Fruit fly (Drosophila melanogaster) whole organism, embryonic: Measurements from ENCODE around the gene fit.
A peak's percentile ranks its signal among the peaks of the same experiment; 100 is the strongest.

Experiments
- Bgb ChIP-seq: fragments of 200-800 bp; sonication (Bioruptor generic); IDR thresholded peaks from 2 replicates; pipeline ENCODE4 v1.3.6; 2022; ENCODE audit warnings: missing biosample characterization, missing genetic modification characterization; ENCODE audit not compliant: partially characterized antibody
- Bteb2 ChIP-seq: fragments of 200-800 bp; sonication (Bioruptor generic); optimal IDR thresholded peaks from 2 replicates; lab custom pipeline; 2016; ENCODE audit warnings: missing biosample characterization, missing genetic modification characterization
- CG10431 ChIP-seq: fragments of 200-800 bp; sonication (Bioruptor generic); optimal IDR thresholded peaks from 3 replicates; lab custom pipeline; 2018; ENCODE audit warnings: missing biosample characterization, mild to moderate bottlenecking, missing genetic modification characterization
- CG10565 ChIP-seq: fragments of 200-800 bp; sonication (Bioruptor generic); optimal IDR thresholded peaks from 3 replicates; lab custom pipeline; 2016; ENCODE audit warnings: missing biosample characterization, mild to moderate bottlenecking, missing genetic modification characterization
- CG11696 ChIP-seq: fragments of 200-800 bp; sonication (Bioruptor generic); IDR thresholded peaks from 2 replicates; pipeline ENCODE4 v1.3.6; 2022; ENCODE audit warnings: missing biosample characterization, missing genetic modification characterization
- CG12219 ChIP-seq: fragments of 200-800 bp; sonication (Bioruptor generic); optimal IDR thresholded peaks from 3 replicates; lab custom pipeline; 2018; ENCODE audit warnings: missing biosample characterization, mild to moderate bottlenecking, missing genetic modification characterization
- CG14441 ChIP-seq: fragments of 200-800 bp; sonication (Bioruptor generic); IDR thresholded peaks from 2 replicates; pipeline ENCODE4 v1.3.6; 2022; ENCODE audit warnings: missing biosample characterization, missing genetic modification characterization
- CG14965 ChIP-seq: fragments of 200-800 bp; sonication (Bioruptor generic); optimal IDR thresholded peaks from 2 replicates; lab custom pipeline; 2016; ENCODE audit warnings: missing biosample characterization, missing genetic modification characterization, borderline replicate concordance
- CG18476 ChIP-seq: fragments of 200-800 bp; sonication (Bioruptor generic); optimal IDR thresholded peaks from 2 replicates; lab custom pipeline; 2016; ENCODE audit warnings: missing biosample characterization, mild to moderate bottlenecking, missing genetic modification characterization
- CG2116 ChIP-seq: fragments of 200-800 bp; sonication (Bioruptor generic); optimal IDR thresholded peaks from 3 replicates; lab custom pipeline; 2018; ENCODE audit warnings: missing biosample characterization, mild to moderate bottlenecking, missing genetic modification characterization
- CG42726 ChIP-seq: fragments of 200-800 bp; sonication (Bioruptor generic); IDR thresholded peaks from 2 replicates; pipeline ENCODE4 v1.3.6; 2022; ENCODE audit warnings: missing biosample characterization, missing genetic modification characterization; ENCODE audit not compliant: partially characterized antibody
- CG4854 ChIP-seq: fragments of 200-800 bp; sonication (Bioruptor generic); optimal IDR thresholded peaks from 2 replicates; lab custom pipeline; 2016; ENCODE audit warnings: missing biosample characterization, missing genetic modification characterization, inconsistent platforms
- CG5953 ChIP-seq: fragments of 200-800 bp; sonication (Bioruptor generic); IDR thresholded peaks from 2 replicates; pipeline ENCODE4 v1.3.6; 2022; ENCODE audit warnings: missing biosample characterization, missing genetic modification characterization
- CG6254 ChIP-seq: fragments of 200-800 bp; sonication (Bioruptor generic); optimal IDR thresholded peaks from 3 replicates; lab custom pipeline; 2017; ENCODE audit warnings: mild to moderate bottlenecking, missing biosample characterization, missing genetic modification reagents, missing genetic modification characterization
- CG6683 ChIP-seq: fragments of 200-800 bp; sonication (Bioruptor generic); optimal IDR thresholded peaks from 2 replicates; lab custom pipeline; 2017; ENCODE audit warnings: missing biosample characterization, mild to moderate bottlenecking, missing genetic modification characterization, missing genetic modification reagents
- CG7839 ChIP-seq: fragments of 200-800 bp; sonication (Bioruptor generic); optimal IDR thresholded peaks from 3 replicates; lab custom pipeline; 2018; ENCODE audit warnings: missing biosample characterization, mild to moderate bottlenecking, missing genetic modification characterization, moderate library complexity
- Dp ChIP-seq: fragments of 200-800 bp; sonication (Bioruptor generic); optimal IDR thresholded peaks from 2 replicates; lab custom pipeline; 2018; ENCODE audit warnings: missing biosample characterization, mild to moderate bottlenecking, missing genetic modification characterization, moderate library complexity
- Ets97D ChIP-seq: fragments of 200-800 bp; sonication (Bioruptor generic); optimal IDR thresholded peaks from 3 replicates; lab custom pipeline; 2016; ENCODE audit warnings: missing biosample characterization, missing genetic modification characterization
- HLH54F ChIP-seq: fragments of 200-800 bp; sonication (Bioruptor generic); optimal IDR thresholded peaks from 3 replicates; lab custom pipeline; 2016; ENCODE audit warnings: missing biosample characterization, missing genetic modification characterization
- Hey ChIP-seq: fragments of 200-800 bp; sonication (Bioruptor generic); optimal IDR thresholded peaks from 3 replicates; lab custom pipeline; 2018; ENCODE audit warnings: missing biosample characterization, mild to moderate bottlenecking, missing genetic modification characterization
- Hr51 ChIP-seq, 2 experiments: fragments of 200-800 bp; sonication (Bioruptor generic); optimal IDR thresholded peaks; 2 replicates in 1 of 2; 3 replicates in 1 of 2; lab custom pipeline; 2016 to 2018; ENCODE audit warnings: missing biosample characterization in 2 of 2, missing genetic modification characterization in 2 of 2, mild to moderate bottlenecking in 1 of 2, moderate library complexity in 1 of 2
- Oaz ChIP-seq: fragments of 200-800 bp; sonication (Bioruptor generic); IDR thresholded peaks from 2 replicates; pipeline ENCODE4 v1.3.6; 2022; ENCODE audit warnings: missing biosample characterization, missing genetic modification characterization
- Rx ChIP-seq: fragments of 200-800 bp; sonication (Bioruptor generic); IDR thresholded peaks from 2 replicates; pipeline ENCODE4 v1.3.6; 2022; ENCODE audit warnings: missing biosample characterization, missing genetic modification characterization
- Ssrp ChIP-seq: fragments of 200-800 bp; sonication (Bioruptor generic); optimal IDR thresholded peaks from 2 replicates; lab custom pipeline; 2018; ENCODE audit warnings: missing biosample characterization, mild to moderate bottlenecking, missing genetic modification characterization, moderate library complexity
- ap ChIP-seq: fragments of 200-800 bp; sonication (Bioruptor generic); IDR thresholded peaks from 2 replicates; pipeline ENCODE4 v1.3.6; 2022; ENCODE audit warnings: missing biosample characterization, missing genetic modification characterization
- ara ChIP-seq: fragments of 200-800 bp; sonication (Bioruptor generic); IDR thresholded peaks from 2 replicates; pipeline ENCODE4 v1.3.6; 2022; ENCODE audit warnings: missing biosample characterization, missing genetic modification characterization
- az2 ChIP-seq: fragments of 200-800 bp; sonication (Bioruptor generic); optimal IDR thresholded peaks from 3 replicates; lab custom pipeline; 2016; ENCODE audit warnings: missing biosample characterization, missing genetic modification characterization
- bbx ChIP-seq: fragments of 200-800 bp; sonication (Bioruptor generic); IDR thresholded peaks from 2 replicates; pipeline ENCODE4 v1.3.6; 2022; ENCODE audit warnings: missing biosample characterization, missing genetic modification characterization; ENCODE audit not compliant: partially characterized antibody
- cato ChIP-seq: fragments of 200-800 bp; sonication (Bioruptor generic); optimal IDR thresholded peaks from 2 replicates; lab custom pipeline; 2016; ENCODE audit warnings: missing biosample characterization, missing genetic modification characterization, borderline replicate concordance
- chif ChIP-seq, 2 experiments: fragments of 200-800 bp; sonication (Bioruptor generic); optimal IDR thresholded peaks; 3 replicates each; lab custom pipeline; 2016; ENCODE audit warnings: missing biosample characterization in 2 of 2, missing genetic modification characterization in 2 of 2
- cwo ChIP-seq: fragments of 200-800 bp; sonication (Bioruptor generic); optimal IDR thresholded peaks from 3 replicates; lab custom pipeline; 2017; ENCODE audit warnings: missing biosample characterization, missing genetic modification characterization, mild to moderate bottlenecking, moderate library complexity, missing genetic modification reagents
- dati ChIP-seq: fragments of 200-800 bp; sonication (Bioruptor generic); IDR thresholded peaks from 2 replicates; pipeline ENCODE4 v1.3.6; 2022; ENCODE audit warnings: missing biosample characterization, missing genetic modification characterization
- ems ChIP-seq: fragments of 200-800 bp; sonication (Bioruptor generic); optimal IDR thresholded peaks from 3 replicates; lab custom pipeline; 2016; ENCODE audit warnings: missing biosample characterization, missing genetic modification characterization
- gce ChIP-seq: fragments of 200-800 bp; sonication (Bioruptor generic); IDR thresholded peaks from 3 replicates; pipeline ENCODE4 v1.3.6; 2022; ENCODE audit warnings: missing biosample characterization, missing genetic modification characterization
- gro ChIP-seq: fragments of 200-800 bp; sonication (Bioruptor generic); optimal IDR thresholded peaks from 2 replicates; lab custom pipeline; 2016; ENCODE audit warnings: missing biosample characterization, missing genetic modification characterization
- knrl ChIP-seq: fragments of 200-800 bp; sonication (Bioruptor generic); IDR thresholded peaks from 3 replicates; pipeline ENCODE4 v1.3.6; 2022; ENCODE audit warnings: missing biosample characterization, missing genetic modification characterization; ENCODE audit not compliant: partially characterized antibody
- lola ChIP-seq, 3 experiments: fragments of >200 bp in 2 of 3; fragments of 200-800 bp in 1 of 3; sonication (Bioruptor generic) in 1 of 3; optimal IDR thresholded peaks; 2 replicates each; lab custom pipeline; 2017 to 2019; ENCODE audit warnings: missing biosample characterization in 3 of 3, missing genetic modification characterization in 3 of 3, mild to moderate bottlenecking in 1 of 3, moderate library complexity in 1 of 3
- onecut ChIP-seq: fragments of 200-800 bp; sonication (Bioruptor generic); IDR thresholded peaks from 2 replicates; pipeline ENCODE4 v1.3.6; 2022; ENCODE audit warnings: missing biosample characterization, missing genetic modification characterization
- pan ChIP-seq, 4 experiments: fragments of >200 bp in 3 of 4; fragments of 200-800 bp in 1 of 4; sonication (Bioruptor generic) in 1 of 4; optimal IDR thresholded peaks in 3 of 4; IDR thresholded peaks in 1 of 4; 2 replicates each; pipeline versions ENCODE4 v1.3.6 to Lab custom; 2017 to 2022; ENCODE audit warnings: missing biosample characterization in 2 of 4, missing genetic modification characterization in 2 of 4, mixed read lengths in 1 of 4
- psq ChIP-seq: fragments of 200-800 bp; sonication (Bioruptor generic); optimal IDR thresholded peaks from 2 replicates; lab custom pipeline; 2017; ENCODE audit warnings: missing biosample characterization, missing genetic modification characterization
- sens ChIP-seq: fragments of 200-800 bp; sonication (Bioruptor generic); peaks from one replicate; lab custom pipeline; 2016; ENCODE audit warnings: missing biosample characterization, missing genetic modification characterization
- sim ChIP-seq: fragments of 200-800 bp; sonication (Bioruptor generic); IDR thresholded peaks from 2 replicates; pipeline ENCODE4 v1.3.6; 2022; ENCODE audit warnings: missing biosample characterization, missing genetic modification characterization
- slbo ChIP-seq: fragments of 200-800 bp; sonication (Bioruptor generic); IDR thresholded peaks from 2 replicates; pipeline ENCODE4 v1.3.6; 2022; ENCODE audit warnings: missing biosample characterization, missing genetic modification characterization
- sug ChIP-seq: fragments of 200-800 bp; optimal IDR thresholded peaks from 2 replicates; lab custom pipeline; 2019; ENCODE audit warnings: missing biosample characterization, mild to moderate bottlenecking, missing genetic modification characterization, moderate library complexity
- tup ChIP-seq: fragments of 200-800 bp; sonication (Bioruptor generic); optimal IDR thresholded peaks from 2 replicates; lab custom pipeline; 2016; ENCODE audit warnings: missing biosample characterization, mild to moderate bottlenecking, missing genetic modification characterization, moderate library complexity
- wdn ChIP-seq: fragments of 200-800 bp; sonication (Bioruptor generic); IDR thresholded peaks from 2 replicates; pipeline ENCODE4 v1.3.6; 2022; ENCODE audit warnings: missing biosample characterization, missing genetic modification characterization
- wor ChIP-seq: fragments of 200-800 bp; sonication (Bioruptor generic); IDR thresholded peaks from 2 replicates; pipeline ENCODE4 v1.3.6; 2022; ENCODE audit warnings: missing biosample characterization, missing genetic modification characterization
- zfh1 ChIP-seq: fragments of 200-800 bp; sonication (Bioruptor generic); IDR thresholded peaks from 3 replicates; pipeline ENCODE4 v1.3.6; 2022; ENCODE audit warnings: missing biosample characterization, missing genetic modification characterization

Gene fit

DNA sequence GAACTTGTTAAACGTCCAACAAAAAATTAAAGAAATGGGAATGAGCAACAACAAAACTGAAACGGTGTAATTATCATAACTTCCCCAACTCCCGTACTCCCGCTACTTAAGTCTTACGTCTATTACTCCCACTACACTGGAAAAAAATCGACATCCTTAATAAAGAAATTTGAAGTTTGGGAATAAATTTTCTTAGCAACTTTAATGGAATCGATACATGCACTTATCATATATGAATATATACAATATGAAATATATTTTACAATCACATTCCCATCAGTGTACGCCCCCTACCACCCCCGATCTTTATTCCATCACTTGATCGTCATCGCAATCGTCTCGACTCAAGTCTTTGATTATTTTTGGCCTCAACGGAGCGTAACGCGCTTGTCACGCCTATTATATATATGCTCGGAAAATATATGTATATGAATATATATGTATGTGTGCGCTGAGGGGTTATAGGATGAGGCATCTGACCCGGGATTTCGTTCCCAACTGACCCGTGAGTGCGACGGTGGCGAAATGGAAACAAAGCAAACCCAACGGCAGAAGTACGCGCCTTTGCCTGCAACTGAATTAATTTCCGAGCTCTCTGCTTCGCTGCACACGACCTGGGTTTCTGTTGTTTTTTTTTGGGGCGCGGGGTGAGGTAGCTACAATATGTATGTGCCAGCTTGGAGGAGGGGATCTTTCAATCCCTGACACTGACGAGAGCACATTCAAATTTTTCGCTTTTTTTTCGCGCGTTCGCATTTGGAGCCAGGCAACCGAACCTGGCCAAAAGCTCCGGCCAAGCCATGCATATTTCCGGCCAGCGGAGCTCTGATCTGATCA, 49.8 kb downstream of the fit start (continued):
- no peak for TF ChIP-seq gce (GFP tag; lab: Robert Waterston, UW)
- TF ChIP-seq cwo (GFP tag; lab: Kevin White, UChicago), result no peak
- no peak for TF ChIP-seq sens (GFP tag; lab: Kevin White, UChicago)
- TF ChIP-seq tup (GFP tag; lab: Kevin White, UChicago), result no peak
- no peak for TF ChIP-seq CG2116 (GFP tag; lab: Kevin White, UChicago)
- no peak for TF ChIP-seq sim (GFP tag; lab: Robert Waterston, UW)
- no peak for TF ChIP-seq Ets97D (GFP tag; lab: Kevin White, UChicago)
- no peak for TF ChIP-seq dati (GFP tag; lab: Robert Waterston, UW)
- no peak for TF ChIP-seq gro
- TF ChIP-seq Hr51 (GFP tag; optimal IDR thresholded peaks at IDR 0.05; lab: Kevin White, UChicago), result peak in 1 of 2 experiments; percentile 42
- TF ChIP-seq Oaz (GFP tag; lab: Robert Waterston, UW), result no peak
- TF ChIP-seq az2 (GFP tag; lab: Kevin White, UChicago), result peak; percentile 56
- TF ChIP-seq ap, result no peak
- no peak for TF ChIP-seq slbo
- no peak for TF ChIP-seq CG11696 (GFP tag; lab: Robert Waterston, UW)
- TF ChIP-seq CG18476 (GFP tag; lab: Kevin White, UChicago), result no peak
- no peak for TF ChIP-seq wdn (GFP tag; lab: Robert Waterston, UW)
- TF ChIP-seq sug (tag; lab: Kevin White, UChicago), result no peak
- TF ChIP-seq CG42726 (GFP tag; lab: Robert Waterston, UW), result no peak
- TF ChIP-seq CG5953 (GFP tag; lab: Robert Waterston, UW), result no peak
- no peak for TF ChIP-seq CG6254 (GFP tag; lab: Kevin White, UChicago)
- no peak for TF ChIP-seq CG4854
- TF ChIP-seq ems (GFP tag; lab: Kevin White, UChicago), result no peak
- peak in 1 of 3 experiments; percentile 77 for TF ChIP-seq lola (GFP tag; optimal IDR thresholded peaks at IDR 0.05; lab: Kevin White, UChicago)
- no peak for TF ChIP-seq CG10431 (GFP tag; lab: Kevin White, UChicago)
- 0 out of 2 replicates have a peak, but pooled peaks have one; percentile 16 for TF ChIP-seq Rx (GFP tag; lab: Robert Waterston, UW)
- TF ChIP-seq onecut (GFP tag; lab: Robert Waterston, UW), result 0 out of 2 replicates have a peak, but pooled peaks have one; percentile 4
- TF ChIP-seq psq (GFP tag; lab: Kevin White, UChicago), result no peak
- TF ChIP-seq wor (GFP tag; lab: Robert Waterston, UW), result no peak
- TF ChIP-seq CG10565, result no peak
- no peak for TF ChIP-seq cato (GFP tag; lab: Kevin White, UChicago)
- TF ChIP-seq Hey (tag; lab: Kevin White, UChicago), result no peak
- TF ChIP-seq Dp (GFP tag; lab: Kevin White, UChicago), result no peak
- TF ChIP-seq Ssrp, result peak; percentile 55
- TF ChIP-seq Bteb2 (GFP tag; lab: Kevin White, UChicago), result no peak
- peak; percentile 45 for TF ChIP-seq CG7839 (tag; lab: Kevin White, UChicago)
- TF ChIP-seq ara (GFP tag; lab: Robert Waterston, UW), result no peak
- TF ChIP-seq zfh1 (GFP tag; lab: Robert Waterston, UW), result peak; percentile 60; the same call in 2 of the 3 replicates
- TF ChIP-seq pan (optimal IDR thresholded peaks at IDR 0.05; lab: Kevin White, UChicago), result no peak
- TF ChIP-seq pan (GFP tag; optimal IDR thresholded peaks at IDR 0.05 in 1 of 2, IDR thresholded peaks at IDR 0.05 in 1 of 2), result no peak
- TF ChIP-seq CG14441 (GFP tag; lab: Robert Waterston, UW), result no peak
- peak; percentile 8 for TF ChIP-seq CG12219 (GFP tag; lab: Kevin White, UChicago)
- no peak for TF ChIP-seq HLH54F (GFP tag; lab: Kevin White, UChicago)
- TF ChIP-seq Bgb, result no peak
- TF ChIP-seq bbx, result no peak
- TF ChIP-seq knrl (GFP tag; lab: Robert Waterston, UW), result no peak
- no peak for TF ChIP-seq CG6683 (GFP tag; lab: Kevin White, UChicago)
- TF ChIP-seq CG14965 (GFP tag; lab: Kevin White, UChicago), result no peak
- no peak for TF ChIP-seq chif (GFP tag; optimal IDR thresholded peaks at IDR 0.05; lab: Kevin White, UChicago)
